Fruit fly (Drosophila melanogaster): ENCODE data around the gene Pino.
A peak's percentile ranks its signal among the peaks of the same experiment; 100 is the strongest.

The Pino gene

DNA sequence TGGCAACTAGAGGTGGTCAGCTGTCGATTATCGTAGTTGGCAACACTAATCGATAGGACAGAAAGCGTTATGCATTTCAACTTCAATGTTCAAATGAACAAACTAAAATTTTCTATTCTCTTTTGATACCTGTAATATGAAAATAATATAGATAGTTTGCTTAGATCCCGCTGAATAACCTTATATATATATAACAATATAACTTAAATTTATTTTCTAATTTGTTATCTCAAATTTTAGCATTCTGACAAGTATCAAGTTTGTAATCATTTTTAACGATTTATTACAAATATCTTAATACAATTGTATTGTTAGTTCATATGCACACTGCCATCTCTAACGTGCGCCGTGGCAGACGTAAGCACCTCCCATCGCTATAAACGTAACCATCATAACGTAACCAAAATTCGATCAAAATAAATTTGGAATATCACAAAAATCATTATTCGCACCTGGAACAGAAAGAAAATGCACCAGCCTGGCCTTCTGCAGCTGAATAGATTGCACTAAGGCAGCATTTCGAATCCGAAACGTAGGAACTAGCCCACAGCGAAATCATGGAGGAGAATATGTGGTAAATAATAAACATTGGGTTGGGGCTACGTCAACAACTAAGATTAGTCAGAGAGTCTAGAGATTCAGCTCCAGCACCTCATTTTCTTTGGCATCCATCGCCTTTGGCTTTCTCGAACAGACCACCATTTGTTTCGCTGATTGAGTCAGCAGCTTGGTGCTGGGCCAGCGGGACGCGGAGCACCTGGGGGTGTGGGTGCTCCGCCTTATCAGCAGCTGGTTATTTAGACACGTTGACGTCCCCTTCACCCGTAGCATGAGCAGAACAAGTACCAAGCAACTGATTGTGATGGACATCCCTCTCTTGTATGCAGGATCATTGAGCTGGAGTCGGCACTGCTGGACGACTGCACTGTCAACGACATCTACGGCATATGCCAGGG lies at the start of gene Pino, which contains the start of gene TBC1D23:
TSS of gene Pino (minus strand) at position 22 of the 956 bp plus-strand sequence.
TSS of gene TBC1D23 (plus strand) at position 385 of the 956 bp plus-strand sequence.
- peak; percentile 63 for TF ChIP-seq noc (tag; optimal IDR thresholded peaks at IDR 0.05)

DNA sequence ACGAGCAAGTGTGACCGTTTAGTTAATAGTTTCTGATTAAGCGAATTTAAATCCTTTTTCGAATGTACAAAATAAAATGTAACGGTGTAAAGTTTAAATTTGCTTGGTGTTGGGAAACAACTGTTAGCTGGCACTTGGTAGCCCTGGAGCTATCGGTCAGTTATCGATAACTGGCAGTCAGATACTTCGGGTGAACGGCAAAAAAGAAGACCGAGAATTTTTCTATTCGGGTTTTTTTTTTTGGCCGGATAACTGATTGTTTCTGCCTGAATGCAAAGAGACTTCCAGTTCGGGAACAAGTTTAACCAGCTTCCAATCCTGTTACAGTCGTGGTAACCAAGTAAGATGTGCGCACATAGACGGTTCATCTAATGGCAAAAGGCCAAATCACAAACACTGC lies 48.8 kb upstream of the Pino start, which contains the start of gene CG4896:
TSS of gene CG4896 (plus strand) at position 169 of the 400 bp plus-strand sequence.
- TF ChIP-seq noc (tag; optimal IDR thresholded peaks at IDR 0.05), result no peak

DNA sequence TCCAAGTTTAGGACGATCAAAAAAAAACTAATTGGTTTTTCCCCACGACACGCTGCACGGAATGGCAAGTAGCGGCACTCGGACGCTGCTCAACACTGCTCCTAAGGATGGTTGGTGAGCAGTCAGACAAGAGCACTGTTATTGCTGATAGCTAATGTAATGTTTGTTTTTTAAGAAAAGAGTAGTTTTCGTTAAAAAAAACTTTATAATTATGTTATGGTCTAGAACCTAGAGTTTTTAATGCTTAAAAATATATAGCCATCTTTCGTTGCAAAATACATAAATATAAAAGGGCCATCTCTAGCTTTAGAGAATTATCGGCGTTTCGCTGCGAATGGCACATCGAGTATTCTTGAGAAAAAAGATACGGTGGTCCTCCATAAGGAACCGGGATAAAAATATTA lies 44.0 kb upstream of the Pino start, which contains the start of the genes Charon and CG4887:
TSS of gene Charon (minus strand) at position 102 of the 404 bp plus-strand sequence.
TSS of gene CG4887 (plus strand) at position 306 of the 404 bp plus-strand sequence.
- no peak for TF ChIP-seq noc (tag; optimal IDR thresholded peaks at IDR 0.05)

- peak; percentile 72 for TF ChIP-seq noc (tag; optimal IDR thresholded peaks at IDR 0.05)
These were observed 41.2 kb upstream of the Pino start, which contains the start of the genes CG31922 and Plap for dm6 chr2L:1169867-1170415. TSS of gene CG31922 (plus strand) at chr2L:1170181. TSS of gene Plap (minus strand) at chr2L:1170365.

DNA sequence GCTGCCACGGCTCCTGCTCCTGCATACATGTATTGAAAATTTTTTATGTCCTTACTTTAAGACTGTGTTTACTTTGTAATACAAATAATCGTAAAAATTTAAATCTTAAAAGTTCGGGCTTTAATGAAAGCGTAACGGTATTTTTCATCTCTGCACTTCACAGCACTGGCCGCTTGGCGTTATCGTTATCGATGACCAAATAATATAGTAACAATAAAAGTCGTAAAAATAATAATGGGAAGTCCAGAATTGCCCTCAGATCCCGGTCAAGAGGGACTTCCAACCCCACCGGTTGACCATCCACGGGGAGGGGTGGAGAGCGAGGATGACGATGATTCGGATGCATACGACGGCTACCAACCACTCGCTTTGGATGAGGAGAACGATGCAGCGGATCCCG lies 37.6 kb upstream of the Pino start, which contains the start of gene CG14341:
TSS of gene CG14341 (plus strand) at position 181 of the 400 bp plus-strand sequence.
- no peak for TF ChIP-seq noc (tag; optimal IDR thresholded peaks at IDR 0.05)

DNA sequence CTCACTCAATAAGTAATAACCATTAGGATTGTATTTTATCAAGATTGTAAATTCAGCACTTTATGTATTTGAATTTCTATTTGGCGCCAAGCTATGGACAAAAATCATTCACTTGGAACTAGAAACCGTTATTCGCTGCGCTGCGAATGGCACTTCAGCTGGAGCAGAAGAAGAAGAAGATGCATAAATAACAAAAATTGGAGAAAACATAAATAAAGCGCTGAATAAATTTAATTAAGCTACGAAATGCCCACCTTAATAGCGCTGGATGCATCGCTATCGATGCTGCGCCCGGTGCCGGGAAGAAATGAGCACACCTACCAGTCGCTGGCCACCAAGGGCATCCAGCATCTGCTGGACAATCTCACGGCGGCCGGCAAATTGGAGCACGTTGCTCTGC lies 35.5 kb upstream of the Pino start, which contains the start of gene IntS14:
TSS of gene IntS14 (plus strand) at position 150 of the 400 bp plus-strand sequence.
- no peak for TF ChIP-seq noc (tag; optimal IDR thresholded peaks at IDR 0.05)

DNA sequence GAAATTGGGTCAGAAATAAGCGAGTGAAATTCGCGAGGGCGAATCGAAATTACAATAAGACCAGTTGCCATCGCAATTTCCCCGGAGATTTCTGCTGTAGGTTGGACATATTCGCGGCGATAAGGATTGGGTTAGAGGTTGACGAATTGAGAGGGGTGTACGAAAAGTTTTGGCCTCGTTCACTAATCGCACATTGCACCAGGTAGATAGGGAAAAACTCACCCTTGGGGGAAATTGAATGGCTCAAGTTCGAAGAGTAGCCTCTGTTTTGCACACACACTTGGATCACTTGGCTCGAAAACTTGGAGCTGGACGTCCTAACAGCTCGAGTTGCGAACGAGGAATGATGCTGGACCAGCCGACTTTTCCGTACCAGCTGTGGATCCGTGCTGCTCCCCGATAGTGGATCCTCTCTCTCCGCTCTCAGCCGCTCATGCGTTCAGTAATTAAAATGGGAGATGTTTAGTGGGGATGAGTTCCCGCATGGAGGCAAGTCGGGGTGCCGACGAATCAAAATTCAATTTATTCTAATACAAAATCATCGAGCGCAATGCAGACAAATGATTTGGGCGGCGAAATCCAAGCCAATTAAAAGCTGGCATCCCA lies 34.9 kb upstream of the Pino start, which contains the start of gene CG5080:
TSS of gene CG5080 (minus strand) at position 349 of the 606 bp plus-strand sequence.
- no peak for TF ChIP-seq noc (tag; optimal IDR thresholded peaks at IDR 0.05)

dm6 chr2L:1158519-1159319 lies 30.0 kb upstream of the Pino start, which contains the start of gene Tango14:
TSS of gene Tango14 (plus strand) at chr2L:1158661.
- TF ChIP-seq noc (tag; optimal IDR thresholded peaks at IDR 0.05), result no peak

- peak; percentile 35 for TF ChIP-seq noc (tag; optimal IDR thresholded peaks at IDR 0.05)
These were observed 29.1 kb upstream of the Pino start, which contains the start of gene capt for dm6 chr2L:1157679-1158518. TSS of gene capt (minus strand) at chr2L:1158262.

DNA sequence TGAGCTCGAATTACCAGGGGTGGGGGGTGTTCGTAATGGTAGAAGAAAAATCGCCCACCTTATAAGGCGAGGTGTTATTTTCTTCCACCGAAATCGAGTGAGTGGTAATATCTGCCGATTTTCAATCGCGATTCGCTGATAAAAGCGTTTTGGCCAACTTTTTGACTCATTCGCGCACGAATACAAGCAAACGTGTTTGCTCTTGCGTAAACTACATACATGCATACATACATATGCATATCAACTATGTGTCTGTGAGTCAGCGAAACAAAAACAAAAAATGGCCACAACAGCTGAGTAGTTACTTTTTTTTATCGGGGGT lies 28.6 kb upstream of the Pino start:
- no peak for TF ChIP-seq noc (tag; optimal IDR thresholded peaks at IDR 0.05)

DNA sequence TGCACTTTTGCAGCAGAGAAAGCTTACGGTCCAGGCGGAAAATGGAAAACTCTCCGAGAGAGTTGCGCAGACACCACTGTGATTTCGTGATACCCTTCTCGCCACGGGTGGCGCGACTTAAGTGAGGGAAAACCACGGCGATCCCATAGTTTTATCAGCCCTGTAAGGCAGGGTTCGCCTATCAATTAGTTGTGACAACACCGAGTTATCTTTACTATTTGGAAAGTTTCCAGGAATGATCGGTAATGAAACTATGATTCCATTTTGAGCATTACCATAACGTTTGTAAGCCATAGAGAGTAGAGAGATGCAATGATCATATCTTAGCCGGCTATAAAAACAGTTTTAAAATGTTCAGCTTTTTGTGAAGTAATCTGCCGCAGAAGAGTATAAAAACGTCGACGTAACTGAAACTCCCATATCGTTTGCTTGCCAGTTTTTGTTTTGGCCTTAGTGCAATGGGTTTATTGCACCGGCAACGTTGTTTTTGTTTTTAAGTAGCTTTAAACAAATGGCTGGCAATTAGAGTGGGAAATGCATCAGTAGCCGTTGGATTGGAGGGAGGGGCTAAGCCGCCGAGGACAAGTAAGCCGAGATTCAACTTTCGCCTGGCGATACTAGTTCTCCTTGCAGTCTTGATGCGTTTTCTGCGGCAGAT lies 28.0 kb upstream of the Pino start:
- no peak for TF ChIP-seq noc (tag; optimal IDR thresholded peaks at IDR 0.05)

dm6 chr2L:1152693-1153092 lies 23.9 kb upstream of the Pino start:
- TF ChIP-seq noc (tag; optimal IDR thresholded peaks at IDR 0.05), result no peak

DNA sequence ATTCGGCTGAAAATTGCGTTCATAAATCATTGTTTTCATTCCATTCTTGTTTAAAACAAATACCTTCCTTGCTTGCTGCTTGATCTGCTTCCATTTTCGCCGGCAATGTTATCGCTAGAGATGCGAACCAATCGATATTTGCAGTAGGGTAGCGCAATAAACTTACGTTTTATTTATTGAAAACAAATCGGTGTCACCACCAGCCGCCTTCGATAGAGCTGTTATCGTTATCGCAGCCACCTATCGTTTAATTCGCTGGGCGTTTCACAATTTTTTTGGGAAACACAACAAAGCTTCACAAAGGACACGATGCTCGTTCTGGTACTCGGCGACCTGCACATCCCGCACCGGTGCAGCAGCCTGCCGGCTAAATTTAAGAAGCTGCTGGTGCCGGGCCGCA lies 21.8 kb upstream of the Pino start, which contains the start of the genes Tfb4 and Vps29:
TSS of gene Tfb4 (minus strand) at position 124 of the 400 bp plus-strand sequence.
TSS of gene Vps29 (plus strand) at position 213 of the 400 bp plus-strand sequence.
- TF ChIP-seq noc (tag; optimal IDR thresholded peaks at IDR 0.05), result peak; percentile 14

Data from whole organism, larva.